Fruit fly (Drosophila melanogaster) whole organism, pupa: ENCODE data around the gene alpha-Spec.

Experiments
- CG12605 ChIP-seq: fragments of 200-800 bp; sonication (Bioruptor generic); IDR thresholded peaks from 2 replicates; pipeline ENCODE4 v1.3.6; 2022; ENCODE audit warnings: missing biosample characterization, missing genetic modification characterization
- CG13204 ChIP-seq: fragments of 200-800 bp; sonication (Bioruptor generic); optimal IDR thresholded peaks from 2 replicates; lab custom pipeline; 2018; ENCODE audit warnings: missing biosample characterization, mild to moderate bottlenecking, missing genetic modification characterization, moderate library complexity
- CG14655 ChIP-seq: fragments of 200-800 bp; sonication (Bioruptor generic); optimal IDR thresholded peaks from 3 replicates; lab custom pipeline; 2017; ENCODE audit warnings: mild to moderate bottlenecking, missing biosample characterization, missing genetic modification reagents, missing genetic modification characterization
- CG15710 ChIP-seq: fragments of 200-800 bp; sonication (Bioruptor generic); optimal IDR thresholded peaks from 2 replicates; lab custom pipeline; 2018; ENCODE audit warnings: missing biosample characterization, mild to moderate bottlenecking, missing genetic modification characterization, moderate library complexity
- CG32121 ChIP-seq: fragments of 200-800 bp; sonication (Bioruptor generic); IDR thresholded peaks from 2 replicates; pipeline ENCODE4 v1.3.6; 2022; ENCODE audit warnings: missing biosample characterization, missing genetic modification characterization
- CG8159 ChIP-seq: fragments of 200-800 bp; sonication (Bioruptor generic); optimal IDR thresholded peaks from 3 replicates; lab custom pipeline; 2018; ENCODE audit warnings: missing biosample characterization, mild to moderate bottlenecking, missing genetic modification characterization, moderate library complexity
- Pif1B ChIP-seq: fragments of 200-800 bp; sonication (Bioruptor generic); optimal IDR thresholded peaks from 3 replicates; lab custom pipeline; 2016; ENCODE audit warnings: missing biosample characterization, missing genetic modification characterization
- gl ChIP-seq: fragments of 200-800 bp; sonication (Bioruptor generic); optimal IDR thresholded peaks from 2 replicates; lab custom pipeline; 2018; ENCODE audit warnings: missing biosample characterization, mild to moderate bottlenecking, missing genetic modification characterization
- rn ChIP-seq: fragments of 200-800 bp; sonication (Bioruptor generic); IDR thresholded peaks from 2 replicates; pipeline ENCODE4 v1.3.6; 2022; ENCODE audit warnings: missing biosample characterization, missing genetic modification characterization

DNA sequence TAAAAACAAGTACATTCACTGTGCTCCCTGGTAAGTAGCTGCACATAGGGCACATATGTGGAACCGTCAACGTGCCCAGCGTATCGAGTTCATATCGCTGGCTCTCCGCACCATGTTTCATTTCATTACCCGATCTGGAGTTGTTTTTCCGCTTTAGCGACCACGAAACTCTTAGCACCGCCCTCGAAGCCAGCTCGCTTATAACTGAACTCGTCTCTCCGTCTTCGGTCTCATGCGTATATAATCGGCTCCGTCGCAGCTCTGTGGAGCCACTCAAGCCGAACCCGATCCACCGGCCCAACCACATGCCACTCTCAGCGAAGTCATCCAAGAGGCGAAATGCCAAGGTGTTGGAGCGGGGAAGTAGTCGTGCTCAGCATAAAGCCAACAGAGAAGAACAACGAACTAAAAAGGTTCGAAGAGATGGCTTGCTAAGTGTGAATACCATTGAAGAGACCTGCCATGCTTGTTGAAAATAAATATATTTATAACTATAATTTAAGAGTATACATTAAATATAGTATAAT, 39.6 kb downstream of the alpha-Spec start, which contains the start of gene Cht2:
- peak; percentile 40 for TF ChIP-seq CG13204 (GFP tag; lab: Kevin White, UChicago)
- no peak for TF ChIP-seq CG8159
- TF ChIP-seq rn (GFP tag; lab: Robert Waterston, UW), result no peak
- peak; percentile 62 for TF ChIP-seq CG12605
- TF ChIP-seq gl (tag; lab: Kevin White, UChicago), result no peak
- peak; percentile 34; the same call in 1 of the 2 replicates for TF ChIP-seq CG32121 (GFP tag; lab: Robert Waterston, UW)
- no peak for TF ChIP-seq CG14655 (GFP tag; lab: Kevin White, UChicago)
- TF ChIP-seq Pif1B (GFP tag; lab: Kevin White, UChicago), result peak; percentile 59
- no peak for TF ChIP-seq CG15710 (tag; lab: Kevin White, UChicago)
